Worm (Caenorhabditis elegans) whole organism, early embryonic: ENCODE results near the gene srh-192.

Source experiments
- B0310.2 ChIP-seq: sonication (generic microtip); optimal IDR thresholded peaks from 2 replicates; lab custom pipeline; 2016; ENCODE audit warnings: mild to moderate bottlenecking, missing genetic modification characterization, missing compliant biosample characterization
- F13C5.2 ChIP-seq: sonication (generic microtip); optimal IDR thresholded peaks from 2 replicates; lab custom pipeline; 2017; ENCODE audit warnings: mild to moderate bottlenecking, missing genetic modification characterization, inconsistent platforms, missing compliant biosample characterization
- aly-1 ChIP-seq: sonication (generic microtip); optimal IDR thresholded peaks from 2 replicates; lab custom pipeline; 2016; ENCODE audit warnings: missing genetic modification characterization, missing compliant biosample characterization
- ama-1 ChIP-seq: fragments of 150-350 bp; optimal IDR thresholded peaks from 2 replicates; lab custom pipeline; 2014
- ceh-13 ChIP-seq: fragments of 200-800 bp; sonication (Bioruptor generic); optimal IDR thresholded peaks from 2 replicates; lab custom pipeline; 2018; ENCODE audit warnings: mild to moderate bottlenecking, missing genetic modification characterization, missing compliant biosample characterization
- ceh-36 ChIP-seq: sonication (generic microtip); optimal IDR thresholded peaks from 2 replicates; lab custom pipeline; 2016; ENCODE audit warnings: missing genetic modification characterization, inconsistent platforms, missing compliant biosample characterization
- ets-7 ChIP-seq: sonication (generic microtip); optimal IDR thresholded peaks from 2 replicates; lab custom pipeline; 2016; ENCODE audit warnings: missing genotype, missing genetic modification characterization, missing compliant biosample characterization
- flt-1 ChIP-seq: fragments of 200-800 bp; sonication (Bioruptor generic); IDR thresholded peaks from 2 replicates; pipeline ENCODE4 v1.3.6; 2022; ENCODE audit warnings: missing genetic modification characterization, missing compliant biosample characterization
- hmbx-1 ChIP-seq: sonication (generic microtip); optimal IDR thresholded peaks from 2 replicates; lab custom pipeline; 2016; ENCODE audit warnings: mild to moderate bottlenecking, missing genetic modification characterization, missing compliant biosample characterization
- hmg-4 ChIP-seq: fragments of 200-800 bp; sonication (Bioruptor generic); optimal IDR thresholded peaks from 2 replicates; lab custom pipeline; 2018; ENCODE audit warnings: mild to moderate bottlenecking, missing genetic modification characterization, missing compliant biosample characterization
- hnd-1 ChIP-seq: sonication (generic microtip); optimal IDR thresholded peaks from 2 replicates; lab custom pipeline; 2016; ENCODE audit warnings: missing genetic modification characterization, missing compliant biosample characterization
- pes-1 ChIP-seq: fragments of 200-800 bp; sonication (Bioruptor generic); IDR thresholded peaks from 2 replicates; pipeline ENCODE4 v1.3.6; 2022; ENCODE audit warnings: missing genetic modification reagents, missing genetic modification characterization, missing compliant biosample characterization
- scrt-1 ChIP-seq: fragments of 200-800 bp; sonication (Bioruptor generic); IDR thresholded peaks from 2 replicates; pipeline ENCODE4 v1.3.6; 2022; ENCODE audit warnings: missing genetic modification characterization, missing compliant biosample characterization
- sea-1 ChIP-seq: fragments of 200-800 bp; sonication (Bioruptor generic); conservative IDR thresholded peaks from 2 replicates; pipeline ENCODE4 v1.3.6; 2022; ENCODE audit warnings: missing genetic modification characterization, missing compliant biosample characterization
- tbx-11 ChIP-seq: fragments of 200-800 bp; sonication (Bioruptor generic); IDR thresholded peaks from 2 replicates; pipeline ENCODE4 v1.3.6; 2022; ENCODE audit warnings: missing genetic modification characterization, missing compliant biosample characterization
- tbx-37 ChIP-seq: fragments of 200-800 bp; sonication (Bioruptor generic); conservative IDR thresholded peaks from 2 replicates; pipeline ENCODE4 v1.3.6; 2022; ENCODE audit warnings: missing genetic modification reagents, missing genetic modification characterization, missing compliant biosample characterization
- tra-4 ChIP-seq: sonication (generic microtip); optimal IDR thresholded peaks from 2 replicates; lab custom pipeline; 2017; ENCODE audit warnings: missing genetic modification characterization, missing compliant biosample characterization

srh-192 gene

DNA sequence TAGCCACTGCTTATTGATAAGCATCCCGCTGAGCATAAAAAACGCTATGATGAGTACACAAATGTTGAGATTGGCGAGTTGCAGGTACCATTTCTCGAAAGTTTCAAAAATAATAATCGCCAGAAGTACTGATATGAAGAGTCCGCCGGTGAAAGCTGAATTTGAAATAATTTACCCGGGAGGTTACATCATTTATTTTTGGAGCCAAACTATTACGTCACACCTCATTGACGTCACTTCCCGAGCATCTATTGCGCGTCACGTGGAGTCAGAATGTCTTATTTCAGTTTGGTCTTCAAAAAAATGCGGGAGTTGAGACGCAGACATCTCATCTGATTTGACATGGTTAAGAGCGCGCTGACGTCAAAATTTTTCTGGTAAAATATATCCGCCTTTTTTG lies 15.9 kb upstream of the srh-192 start:
- TF ChIP-seq scrt-1 (no peak), ets-7 (no peak), B0310.2 (tag; lab: Kevin White, UChicago) (no peak), ceh-13 (GFP tag; lab: Kevin White, UChicago) (no peak), hmg-4 (GFP tag; lab: Kevin White, UChicago) (no peak), tra-4 (tag; lab: Kevin White, UChicago) (no peak), F13C5.2 (tag; lab: Kevin White, UChicago) (no peak), pes-1 (no peak), aly-1 (no peak), flt-1 (GFP tag; lab: Robert Waterston, UW) (no peak), sea-1 (GFP tag; lab: Robert Waterston, UW) (no peak), hmbx-1 (tag; lab: Kevin White, UChicago) (no peak), ceh-36 (no peak), tbx-11 (GFP tag; lab: Robert Waterston, UW) (no peak), ama-1 (lab: Kevin White, UChicago) (no peak)

DNA sequence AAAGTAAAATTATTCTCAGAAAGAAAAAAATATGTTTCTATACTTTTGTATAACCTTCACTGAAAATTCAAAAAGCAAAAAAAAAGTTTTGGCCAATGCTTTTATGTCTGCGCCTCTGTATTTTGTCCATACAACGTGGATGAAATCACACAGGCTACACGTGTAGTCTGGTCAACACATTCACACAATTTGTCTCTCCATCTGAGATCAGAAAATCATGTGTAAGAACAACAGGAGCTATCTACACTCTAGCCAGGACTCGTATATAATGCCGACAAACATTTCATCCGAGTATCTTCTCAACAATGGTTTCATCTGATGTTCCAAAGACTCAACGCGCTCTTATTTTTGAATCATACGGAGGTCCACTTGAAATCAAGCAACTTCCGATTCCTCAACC lies 11.9 kb upstream of the srh-192 start, which contains the start of gene D2063.1:
Gene D2063.1 (plus strand): TSS at position 281 of the 400 bp plus-strand sequence.
- TF ChIP-seq pes-1 (no peak), flt-1 (GFP tag; lab: Robert Waterston, UW) (no peak), sea-1 (GFP tag; lab: Robert Waterston, UW) (no peak), ets-7 (no peak), hmg-4 (GFP tag; lab: Kevin White, UChicago) (no peak), ceh-13 (GFP tag; lab: Kevin White, UChicago) (no peak), tbx-11 (GFP tag; lab: Robert Waterston, UW) (no peak), tbx-37 (GFP tag; lab: Robert Waterston, UW) (no peak), ceh-36 (no peak), aly-1 (no peak), B0310.2 (tag; lab: Kevin White, UChicago) (no peak), hmbx-1 (tag; lab: Kevin White, UChicago) (no peak), hnd-1 (no peak), tra-4 (tag; lab: Kevin White, UChicago) (no peak), scrt-1 (no peak), ama-1 (lab: Kevin White, UChicago) (no peak), F13C5.2 (tag; lab: Kevin White, UChicago) (no peak)

DNA sequence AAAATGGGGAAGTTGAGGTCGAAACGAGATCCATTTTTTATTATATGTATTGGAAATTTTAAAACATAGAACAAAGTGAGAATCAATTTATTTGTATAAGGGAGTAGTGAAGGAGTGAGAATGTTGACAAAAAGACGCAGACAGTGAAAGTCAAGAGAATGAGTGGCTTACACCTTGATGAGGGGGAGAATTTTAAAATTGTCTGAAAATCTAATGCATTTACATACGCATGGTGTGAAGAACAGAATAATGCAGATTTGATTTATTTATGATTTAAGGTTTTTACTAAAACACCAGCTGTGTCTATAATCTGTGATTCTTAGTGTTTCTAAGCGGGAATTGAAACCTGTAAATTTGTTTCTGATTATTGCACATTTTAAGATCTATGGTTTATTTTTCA lies 10.5 kb upstream of the srh-192 start, which contains the start of gene nhr-125:
Gene nhr-125 (minus strand): TSS at position 101 of the 400 bp plus-strand sequence.
- TF ChIP-seq scrt-1: no peak
- no peak for TF ChIP-seq ama-1 (lab: Kevin White, UChicago)
- no peak for TF ChIP-seq hmbx-1 (tag; lab: Kevin White, UChicago)
- TF ChIP-seq tbx-37 (GFP tag; lab: Robert Waterston, UW): no peak
- no peak for TF ChIP-seq ceh-13 (GFP tag; lab: Kevin White, UChicago)
- TF ChIP-seq ets-7: no peak
- TF ChIP-seq tbx-11 (GFP tag; lab: Robert Waterston, UW): no peak
- no peak for TF ChIP-seq flt-1 (GFP tag; lab: Robert Waterston, UW)
- TF ChIP-seq pes-1: no peak
- TF ChIP-seq sea-1 (GFP tag; lab: Robert Waterston, UW): no peak
- TF ChIP-seq F13C5.2 (tag; lab: Kevin White, UChicago): no peak
- no peak for TF ChIP-seq aly-1

DNA sequence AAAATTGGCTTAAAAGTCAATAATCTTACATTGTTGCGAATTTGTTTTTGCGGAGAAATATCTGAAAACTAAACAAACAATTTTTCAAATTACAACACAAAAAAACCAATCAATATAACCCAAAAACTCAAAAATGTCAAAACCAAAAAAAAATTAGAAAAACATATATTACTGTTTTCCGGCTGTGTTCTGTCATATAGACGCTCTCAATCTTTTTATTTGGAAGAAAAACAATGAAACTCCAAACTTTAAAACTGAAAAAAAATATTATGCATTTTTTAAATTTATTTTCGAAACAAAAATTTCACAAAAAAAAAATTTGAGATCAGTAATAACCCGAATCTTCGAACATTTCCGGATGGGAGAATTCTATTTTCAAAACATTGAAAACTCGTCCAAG lies 7.7 kb upstream of the srh-192 start, which contains the start of gene R02D1.2:
Gene R02D1.2 (minus strand): TSS at position 101 of the 400 bp plus-strand sequence.
- TF ChIP-seq tbx-11 (GFP tag; lab: Robert Waterston, UW) (no peak), ama-1 (lab: Kevin White, UChicago) (no peak), aly-1 (no peak), ets-7 (no peak), hmg-4 (GFP tag; lab: Kevin White, UChicago) (no peak), ceh-36 (no peak), scrt-1 (no peak), hnd-1 (no peak), tbx-37 (GFP tag; lab: Robert Waterston, UW) (no peak), sea-1 (GFP tag; lab: Robert Waterston, UW) (no peak), tra-4 (tag; lab: Kevin White, UChicago) (no peak), hmbx-1 (tag; lab: Kevin White, UChicago) (no peak), ceh-13 (GFP tag; lab: Kevin White, UChicago) (no peak)

DNA sequence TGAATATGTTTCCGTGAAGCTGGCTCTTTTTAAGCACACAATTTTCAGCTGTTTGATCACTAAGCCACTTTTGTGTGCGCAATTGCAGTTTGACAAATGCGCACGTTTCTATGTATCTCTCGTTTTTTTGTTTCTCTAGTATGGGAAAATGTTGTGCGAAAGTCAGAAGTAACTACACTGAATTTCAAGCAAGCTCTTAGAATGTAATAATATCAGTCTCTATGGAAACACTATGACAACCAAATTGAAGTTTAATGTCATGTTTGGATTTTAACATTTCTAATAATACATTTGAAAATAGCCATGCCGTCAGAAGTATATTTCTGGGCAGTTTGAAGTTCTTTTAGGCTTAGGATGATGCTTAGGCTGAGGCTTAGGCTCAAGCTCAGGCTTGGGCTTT lies 4.9 kb upstream of the srh-192 start, which contains the start of gene ZC132.9:
Gene ZC132.9 (minus strand): TSS at position 101 of the 400 bp plus-strand sequence.
- no peak for TF ChIP-seq hnd-1
- no peak for TF ChIP-seq ets-7
- TF ChIP-seq hmbx-1 (tag; lab: Kevin White, UChicago): no peak
- TF ChIP-seq ceh-36: no peak
- no peak for TF ChIP-seq B0310.2 (tag; lab: Kevin White, UChicago)
- TF ChIP-seq flt-1 (GFP tag; lab: Robert Waterston, UW): no peak
- TF ChIP-seq tbx-37 (GFP tag; lab: Robert Waterston, UW): no peak
- no peak for TF ChIP-seq aly-1
- no peak for TF ChIP-seq scrt-1
- no peak for TF ChIP-seq ceh-13 (GFP tag; lab: Kevin White, UChicago)
- TF ChIP-seq tra-4 (tag; lab: Kevin White, UChicago): no peak
- TF ChIP-seq pes-1: no peak
- no peak for TF ChIP-seq tbx-11 (GFP tag; lab: Robert Waterston, UW)

DNA sequence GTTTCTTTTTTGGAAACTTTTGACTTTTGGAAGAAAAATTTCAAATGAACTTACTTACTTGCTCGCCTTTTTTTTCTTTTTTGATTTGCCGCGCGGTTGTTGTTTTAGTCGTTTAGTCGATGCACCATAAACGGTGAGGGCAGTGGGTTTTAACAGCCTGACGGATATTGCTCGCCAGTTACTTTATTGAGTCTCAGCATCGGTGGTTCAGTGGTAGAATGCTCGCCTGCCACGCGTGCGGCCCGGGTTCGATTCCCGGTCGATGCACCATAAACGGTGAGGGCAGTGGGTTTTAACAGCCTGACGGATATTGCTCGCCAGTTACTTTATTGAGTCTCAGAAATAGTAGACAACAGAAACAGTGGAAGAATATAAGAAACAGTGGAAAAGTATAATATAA lies 4.5 kb downstream of the srh-192 start:
- TF ChIP-seq pes-1: peak; percentile 68
- peak; percentile 23; the same call in 1 of the 2 replicates for TF ChIP-seq flt-1 (GFP tag; lab: Robert Waterston, UW)
- TF ChIP-seq scrt-1: peak; percentile 46; the same call in 1 of the 2 replicates
- 0 out of 2 replicates have a peak, but pooled peaks have one; percentile 35 for TF ChIP-seq sea-1 (GFP tag; lab: Robert Waterston, UW)

DNA sequence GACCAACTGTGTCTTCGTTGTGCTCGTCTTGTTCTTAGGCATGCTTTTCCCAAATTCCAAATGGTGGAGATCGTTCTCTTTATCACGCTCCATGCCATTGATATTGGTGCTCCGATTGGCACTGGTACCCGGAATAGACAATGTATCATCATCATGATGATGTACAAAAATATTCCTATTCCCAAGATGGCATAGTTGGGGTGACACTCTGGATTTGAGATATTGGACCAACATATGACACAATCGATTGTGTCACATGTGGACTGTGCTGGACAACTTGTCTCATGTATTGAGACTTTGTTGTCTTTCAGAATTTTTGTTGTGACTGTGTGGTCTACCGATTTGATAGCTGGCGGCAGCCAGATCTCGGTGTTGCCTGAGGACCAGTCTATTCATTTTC lies 10.7 kb downstream of the srh-192 start:
- TF ChIP-seq B0310.2 (tag; lab: Kevin White, UChicago): no peak
- TF ChIP-seq ama-1 (lab: Kevin White, UChicago): no peak
- TF ChIP-seq ceh-13 (GFP tag; lab: Kevin White, UChicago): no peak
